Worm (Caenorhabditis elegans): ENCODE measurements around the gene DH11.2.

ce11 chrII:7981084-7981483 is 31.5 kb upstream of the DH11.2 start:
- TF ChIP-seq cog-1 (tag; optimal IDR thresholded peaks at IDR 0.05) (no peak), tab-1 (GFP tag; IDR thresholded peaks at IDR 0.05) (no peak), ref-1 (GFP tag; conservative IDR thresholded peaks at IDR 0.05) (no peak), flt-1 (GFP tag; IDR thresholded peaks at IDR 0.05) (no peak), ztf-23 (GFP tag; IDR thresholded peaks at IDR 0.05) (no peak)
